Fruit fly (Drosophila melanogaster) whole organism, pupa: ENCODE measurements around the gene CG10903.
A peak's percentile ranks its signal among the peaks of the same experiment; 100 is the strongest.

Experiments used
- CG10348 ChIP-seq: fragments of 200-800 bp; sonication (Bioruptor generic); IDR thresholded peaks from 2 replicates; pipeline ENCODE4 v1.3.6; 2022; ENCODE audit warnings: missing biosample characterization, missing genetic modification characterization
- CG13204 ChIP-seq: fragments of 200-800 bp; sonication (Bioruptor generic); optimal IDR thresholded peaks from 2 replicates; lab custom pipeline; 2018; ENCODE audit warnings: missing biosample characterization, mild to moderate bottlenecking, missing genetic modification characterization, moderate library complexity
- CG15710 ChIP-seq: fragments of 200-800 bp; sonication (Bioruptor generic); optimal IDR thresholded peaks from 2 replicates; lab custom pipeline; 2018; ENCODE audit warnings: missing biosample characterization, mild to moderate bottlenecking, missing genetic modification characterization, moderate library complexity
- CG17806 ChIP-seq: fragments of 200-800 bp; sonication (Bioruptor generic); optimal IDR thresholded peaks from 2 replicates; lab custom pipeline; 2018; ENCODE audit warnings: missing biosample characterization, mild to moderate bottlenecking, missing genetic modification characterization, moderate library complexity
- CG34367 ChIP-seq: fragments of 200-800 bp; sonication (Bioruptor generic); optimal IDR thresholded peaks from 2 replicates; lab custom pipeline; 2018; ENCODE audit warnings: missing biosample characterization, mild to moderate bottlenecking, missing genetic modification characterization
- CG4496 ChIP-seq: fragments of 200-800 bp; sonication (Bioruptor generic); IDR thresholded peaks from 3 replicates; pipeline ENCODE4 v1.3.6; 2022; ENCODE audit warnings: missing biosample characterization, missing genetic modification characterization
- CG8301 ChIP-seq: fragments of 200-800 bp; sonication (Bioruptor generic); optimal IDR thresholded peaks from 2 replicates; lab custom pipeline; 2018; ENCODE audit warnings: missing biosample characterization, mild to moderate bottlenecking, missing genetic modification characterization
- EcR ChIP-seq: fragments of 200-800 bp; sonication (Bioruptor generic); optimal IDR thresholded peaks from 3 replicates; lab custom pipeline; 2019; ENCODE audit warnings: missing biosample characterization, missing genetic modification characterization, mild to moderate bottlenecking, moderate library complexity, missing genetic modification reagents
- Ets98B ChIP-seq: fragments of 200-800 bp; sonication (Bioruptor generic); IDR thresholded peaks from 2 replicates; pipeline ENCODE4 v1.3.6; 2022; ENCODE audit warnings: missing biosample characterization, missing genetic modification characterization
- Pif1A ChIP-seq: fragments of 200-800 bp; sonication (Bioruptor generic); optimal IDR thresholded peaks from 3 replicates; lab custom pipeline; 2016; ENCODE audit warnings: missing biosample characterization, missing genetic modification characterization
- Pif1B ChIP-seq: fragments of 200-800 bp; sonication (Bioruptor generic); optimal IDR thresholded peaks from 3 replicates; lab custom pipeline; 2016; ENCODE audit warnings: missing biosample characterization, missing genetic modification characterization
- Snoo ChIP-seq: fragments of 200-800 bp; sonication (Bioruptor generic); optimal IDR thresholded peaks from 3 replicates; lab custom pipeline; 2017; ENCODE audit warnings: missing biosample characterization, mild to moderate bottlenecking, missing genetic modification characterization, inconsistent platforms
- rn ChIP-seq: fragments of 200-800 bp; sonication (Bioruptor generic); IDR thresholded peaks from 2 replicates; pipeline ENCODE4 v1.3.6; 2022; ENCODE audit warnings: missing biosample characterization, missing genetic modification characterization

- TF ChIP-seq Pif1B (GFP tag; lab: Kevin White, UChicago) (no peak), CG34367 (no peak), CG15710 (no peak), CG8301 (tag; lab: Kevin White, UChicago) (no peak), CG4496 (GFP tag; lab: Robert Waterston, UW) (peak; percentile 36; the same call in 1 of the 3 replicates), CG10348 (no peak), rn (GFP tag; lab: Robert Waterston, UW) (no peak), CG13204 (GFP tag; lab: Kevin White, UChicago) (no peak), Pif1A (GFP tag; lab: Kevin White, UChicago) (no peak), CG17806 (tag; lab: Kevin White, UChicago) (no peak), Snoo (peak; percentile 17), EcR (peak; percentile 94), Ets98B (0 out of 2 replicates have a peak, but pooled peaks have one; percentile 6)
These were observed 21.1 kb upstream of the CG10903 start, which contains the start of the genes CG11052 and CG3223 for dm6 chr3R:8009080-8009620.
